ENCODE assay signal across 1 fruit fly cellular context in the genomic region with DNA sequence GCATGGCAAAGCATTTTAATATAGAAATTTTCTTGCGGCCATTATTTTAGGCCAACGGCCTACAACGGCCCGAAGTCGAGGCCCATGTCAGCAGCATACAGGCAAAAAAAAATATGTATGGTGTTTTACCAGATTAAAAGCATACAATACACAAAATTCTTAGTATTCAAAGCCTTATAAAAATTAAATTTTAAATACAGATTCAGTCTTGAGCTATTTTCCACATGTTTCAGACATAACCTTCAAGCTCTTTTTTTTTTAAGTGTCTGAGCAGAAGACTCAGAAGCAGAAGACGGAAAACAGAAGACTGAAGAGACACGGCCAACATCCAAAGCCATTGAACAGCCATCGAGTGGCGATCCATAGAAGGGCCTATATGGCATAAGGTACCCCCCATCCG.
TF ChIP-seq lines count a peak whose summit lies in the region.

No protein-coding gene starts in this region.

TF ChIP-seq in whole organism, embryonic, 481 proteins besides CTCF, POLR2A, EP300 and RAD21 (continued from another document):
- TF ChIP-seq fu2 (GFP tag; optimal IDR thresholded peaks at IDR 0.05; lab: Kevin White, UChicago) (no peak), Side (GFP tag; optimal IDR thresholded peaks at IDR 0.05; lab: Kevin White, UChicago) (no peak), Dip3 (GFP tag; optimal IDR thresholded peaks at IDR 0.05; lab: Kevin White, UChicago) (no peak), gt (GFP tag; IDR thresholded peaks at IDR 0.05; lab: Robert Waterston, UW) (no peak), sna (GFP tag; IDR thresholded peaks at IDR 0.05; lab: Robert Waterston, UW; ENCODE audit: partially characterized antibody) (no peak), ERR (GFP tag; optimal IDR thresholded peaks at IDR 0.05; lab: Kevin White, UChicago) (no peak), CG18599 (GFP tag; optimal IDR thresholded peaks at IDR 0.05; lab: Kevin White, UChicago) (peak; percentile 20), CG4404 (GFP tag; IDR thresholded peaks at IDR 0.05; lab: Robert Waterston, UW) (no peak), E2f2 (GFP tag; IDR thresholded peaks at IDR 0.05; lab: Robert Waterston, UW) (no peak), Hsf (GFP tag; optimal IDR thresholded peaks at IDR 0.05; lab: Kevin White, UChicago) (peak; percentile 6), oc (tag; optimal IDR thresholded peaks at IDR 0.05; lab: Kevin White, UChicago) (no peak), Nf-YA (GFP tag; IDR thresholded peaks at IDR 0.05; lab: Robert Waterston, UW) (no peak), CG2129 (GFP tag; IDR thresholded peaks at IDR 0.05; lab: Robert Waterston, UW; ENCODE audit: partially characterized antibody) (no peak), D19A (tag; optimal IDR thresholded peaks at IDR 0.05; lab: Kevin White, UChicago) (peak; percentile 32), Blimp-1 (GFP tag; optimal IDR thresholded peaks at IDR 0.05; lab: Kevin White, UChicago) (peak; percentile 67), CG32532 (GFP tag; IDR thresholded peaks at IDR 0.05; lab: Robert Waterston, UW) (no peak), CG14014 (GFP tag; IDR thresholded peaks at IDR 0.05; lab: Robert Waterston, UW) (no peak), CG9727 (GFP tag; optimal IDR thresholded peaks at IDR 0.05; lab: Kevin White, UChicago) (peak; percentile 43), CG32772 (GFP tag; IDR thresholded peaks at IDR 0.05; lab: Robert Waterston, UW) (peak; percentile 23; the same call in 1 of the 2 replicates), CG34422 (GFP tag; IDR thresholded peaks at IDR 0.05; lab: Robert Waterston, UW) (peak; percentile 34; the same call in 1 of the 3 replicates), shn (GFP tag; optimal IDR thresholded peaks at IDR 0.05; lab: Kevin White, UChicago) (no peak), mld (GFP tag; IDR thresholded peaks at IDR 0.05; lab: Robert Waterston, UW; ENCODE audit: partially characterized antibody) (no peak), tin (GFP tag; optimal IDR thresholded peaks at IDR 0.05; lab: Kevin White, UChicago) (peak; percentile 45), CG16779 (GFP tag; IDR thresholded peaks at IDR 0.05; lab: Robert Waterston, UW) (no peak), Xbp1 (GFP tag; optimal IDR thresholded peaks at IDR 0.05; lab: Kevin White, UChicago) (peak; percentile 22), Lpt (GFP tag; optimal IDR thresholded peaks at IDR 0.05; lab: Kevin White, UChicago) (no peak), sug (tag; optimal IDR thresholded peaks at IDR 0.05; lab: Kevin White, UChicago) (no peak), C15 (GFP tag; IDR thresholded peaks at IDR 0.05; lab: Robert Waterston, UW) (no peak), CG18262 (tag; optimal IDR thresholded peaks at IDR 0.05; lab: Kevin White, UChicago) (peak; percentile 62), her (GFP tag; optimal IDR thresholded peaks at IDR 0.05; lab: Kevin White, UChicago) (no peak), CG2116 (GFP tag; optimal IDR thresholded peaks at IDR 0.05; lab: Kevin White, UChicago) (no peak), chinmo (GFP tag; IDR thresholded peaks at IDR 0.05; lab: Robert Waterston, UW; ENCODE audit: partially characterized antibody) (no peak), dysf (GFP tag; IDR thresholded peaks at IDR 0.05; lab: Robert Waterston, UW) (peak; percentile 42; the same call in 2 of the 3 replicates), wek (GFP tag; optimal IDR thresholded peaks at IDR 0.05; lab: Kevin White, UChicago) (no peak), br (optimal IDR thresholded peaks at IDR 0.05; lab: Kevin White, UChicago) (no peak), CG13296 (GFP tag; optimal IDR thresholded peaks at IDR 0.05; lab: Kevin White, UChicago) (no peak), CG17385 (GFP tag; optimal IDR thresholded peaks at IDR 0.05; lab: Kevin White, UChicago) (peak; percentile 28), CG16863 (GFP tag; optimal IDR thresholded peaks at IDR 0.05; lab: Kevin White, UChicago) (peak; percentile 30), Sry-δ (GFP tag; optimal IDR thresholded peaks at IDR 0.05; lab: Kevin White, UChicago) (no peak), B-H2 (GFP tag; optimal IDR thresholded peaks at IDR 0.05; lab: Kevin White, UChicago) (no peak), CG7786 (GFP tag; optimal IDR thresholded peaks at IDR 0.05; lab: Kevin White, UChicago) (peak; percentile 16), Eip74EF (GFP tag; optimal IDR thresholded peaks at IDR 0.05; lab: Kevin White, UChicago) (no peak), kay (GFP tag; optimal IDR thresholded peaks at IDR 0.05; lab: Kevin White, UChicago) (no peak), ro (GFP tag; IDR thresholded peaks at IDR 0.05; lab: Robert Waterston, UW) (no peak; the same call in 1 of the 2 replicates), H15 (GFP tag; IDR thresholded peaks at IDR 0.05; lab: Robert Waterston, UW) (no peak), Dad (GFP tag; optimal IDR thresholded peaks at IDR 0.05; lab: Kevin White, UChicago) (no peak), Hr78 (GFP tag; optimal IDR thresholded peaks at IDR 0.05; lab: Kevin White, UChicago) (no peak), HLHmδ (GFP tag; optimal IDR thresholded peaks at IDR 0.05; lab: Kevin White, UChicago) (no peak), Spps (tag; optimal IDR thresholded peaks at IDR 0.05; lab: Kevin White, UChicago) (peak; percentile 32), D (optimal IDR thresholded peaks at IDR 0.05; lab: Kevin White, UChicago) (no peak), D (GFP tag; optimal IDR thresholded peaks at IDR 0.05; lab: Kevin White, UChicago) (peak; percentile 55), pzg (GFP tag; optimal IDR thresholded peaks at IDR 0.05; lab: Kevin White, UChicago) (no peak), nom (GFP tag; optimal IDR thresholded peaks at IDR 0.05; lab: Kevin White, UChicago) (no peak), pfk (GFP tag; optimal IDR thresholded peaks at IDR 0.05; lab: Kevin White, UChicago) (no peak), H2.0 (GFP tag; IDR thresholded peaks at IDR 0.05; lab: Robert Waterston, UW) (no peak), amos (GFP tag; IDR thresholded peaks at IDR 0.05; lab: Robert Waterston, UW; ENCODE audit: partially characterized antibody) (no peak), TFAM (GFP tag; optimal IDR thresholded peaks at IDR 0.05; lab: Kevin White, UChicago) (no peak), Sin3A (optimal IDR thresholded peaks at IDR 0.05; lab: Kevin White, UChicago) (no peak), CG9797 (GFP tag; optimal IDR thresholded peaks at IDR 0.05; lab: Kevin White, UChicago) (no peak), HLH3B (GFP tag; IDR thresholded peaks at IDR 0.05; lab: Robert Waterston, UW) (peak; percentile 37; the same call in 1 of the 2 replicates), sisA (GFP tag; IDR thresholded peaks at IDR 0.05; lab: Robert Waterston, UW) (peak; percentile 28; the same call in 1 of the 2 replicates), exex (tag; optimal IDR thresholded peaks at IDR 0.05; lab: Kevin White, UChicago) (no peak), CG7556 (GFP tag; optimal IDR thresholded peaks at IDR 0.05; lab: Kevin White, UChicago) (peak; percentile 27), Ets97D (GFP tag; optimal IDR thresholded peaks at IDR 0.05; lab: Kevin White, UChicago) (no peak), CG13287 (GFP tag; IDR thresholded peaks at IDR 0.05; lab: Robert Waterston, UW; ENCODE audit: partially characterized antibody) (no peak), Kr (GFP tag; optimal IDR thresholded peaks at IDR 0.05; lab: Kevin White, UChicago) (no peak), lmd (GFP tag; IDR thresholded peaks at IDR 0.05; lab: Robert Waterston, UW) (peak; percentile 37; the same call in 1 of the 2 replicates), CG9876 (GFP tag; optimal IDR thresholded peaks at IDR 0.05; lab: Kevin White, UChicago) (no peak), pros (GFP tag; optimal IDR thresholded peaks at IDR 0.05; lab: Kevin White, UChicago) (no peak), CG7839 (tag; optimal IDR thresholded peaks at IDR 0.05; lab: Kevin White, UChicago) (peak; percentile 61), CG10979 (tag; optimal IDR thresholded peaks at IDR 0.05; lab: Kevin White, UChicago) (peak; percentile 79), grn (GFP tag; optimal IDR thresholded peaks at IDR 0.05; lab: Kevin White, UChicago) (no peak), Sox100B (GFP tag; optimal IDR thresholded peaks at IDR 0.05; lab: Kevin White, UChicago) (peak; percentile 33), trh (GFP tag; optimal IDR thresholded peaks at IDR 0.05; lab: Kevin White, UChicago) (no peak), pnt (GFP tag; optimal IDR thresholded peaks at IDR 0.05; lab: Kevin White, UChicago) (peak; percentile 22), prd (optimal IDR thresholded peaks at IDR 0.05; lab: Kevin White, UChicago) (no peak), prd (GFP tag; IDR thresholded peaks at IDR 0.05; lab: Robert Waterston, UW) (peak; percentile 69; the same call in 2 of the 3 replicates), ato (GFP tag; IDR thresholded peaks at IDR 0.05; lab: Robert Waterston, UW; ENCODE audit: partially characterized antibody) (no peak), CG13624 (GFP tag; optimal IDR thresholded peaks at IDR 0.05; lab: Kevin White, UChicago) (no peak), fd96Cb (tag; optimal IDR thresholded peaks at IDR 0.05; lab: Kevin White, UChicago) (peak; percentile 58), Ada2b (GFP tag; IDR thresholded peaks at IDR 0.05; lab: Robert Waterston, UW) (0 out of 2 replicates have a peak, but pooled peaks have one; percentile 19), CG1602 (GFP tag; optimal IDR thresholded peaks at IDR 0.05; lab: Kevin White, UChicago) (peak; percentile 8), CG7372 (GFP tag; IDR thresholded peaks at IDR 0.05; lab: Robert Waterston, UW) (no peak), Fer1 (GFP tag; optimal IDR thresholded peaks at IDR 0.05; lab: Kevin White, UChicago) (no peak), ase (GFP tag; IDR thresholded peaks at IDR 0.05; lab: Robert Waterston, UW) (no peak), Antp (GFP tag; optimal IDR thresholded peaks at IDR 0.05; lab: Kevin White, UChicago) (peak; percentile 1), cg (GFP tag; optimal IDR thresholded peaks at IDR 0.05; lab: Kevin White, UChicago) (no peak), pan (optimal IDR thresholded peaks at IDR 0.05; lab: Kevin White, UChicago) (no peak), pan (GFP tag; optimal IDR thresholded peaks at IDR 0.05 in 1 of 2, IDR thresholded peaks at IDR 0.05 in 1 of 2) (peak in 1 of 2 experiments; percentile 20), CG2678 (tag; optimal IDR thresholded peaks at IDR 0.05; lab: Kevin White, UChicago) (peak; percentile 61), zfh1 (GFP tag; IDR thresholded peaks at IDR 0.05; lab: Robert Waterston, UW) (peak; percentile 64; the same call in 1 of the 3 replicates), ap (GFP tag; IDR thresholded peaks at IDR 0.05; lab: Robert Waterston, UW) (no peak), CG18476 (GFP tag; optimal IDR thresholded peaks at IDR 0.05; lab: Kevin White, UChicago) (peak; percentile 7), p53 (GFP tag; optimal IDR thresholded peaks at IDR 0.05; lab: Kevin White, UChicago) (no peak), CG17328 (GFP tag; IDR thresholded peaks at IDR 0.05; lab: Robert Waterston, UW) (peak; percentile 41), Hr51 (GFP tag; optimal IDR thresholded peaks at IDR 0.05; lab: Kevin White, UChicago) (peak in 1 of 2 experiments; percentile 6), ind (GFP tag; optimal IDR thresholded peaks at IDR 0.05; lab: Kevin White, UChicago) (peak; percentile 17), dpn (GFP tag; optimal IDR thresholded peaks at IDR 0.05; lab: Kevin White, UChicago) (no peak), Dref (GFP tag; IDR thresholded peaks at IDR 0.05; lab: Robert Waterston, UW) (no peak), Max (GFP tag; optimal IDR thresholded peaks at IDR 0.05; lab: Kevin White, UChicago) (no peak), gro (GFP tag; optimal IDR thresholded peaks at IDR 0.05; lab: Kevin White, UChicago) (no peak), CG13424 (tag; optimal IDR thresholded peaks at IDR 0.05; lab: Kevin White, UChicago) (peak; percentile 50), NC2β (GFP tag; optimal IDR thresholded peaks at IDR 0.05; lab: Kevin White, UChicago) (no peak), CG8359 (GFP tag; optimal IDR thresholded peaks at IDR 0.05; lab: Kevin White, UChicago; ENCODE audit: borderline replicate concordance) (no peak), CG17568 (GFP tag; optimal IDR thresholded peaks at IDR 0.05; lab: Kevin White, UChicago) (no peak), gfzf (GFP tag; optimal IDR thresholded peaks at IDR 0.05; lab: Kevin White, UChicago) (no peak), CG2712 (tag; optimal IDR thresholded peaks at IDR 0.05; lab: Kevin White, UChicago) (peak; percentile 63), ttk (GFP tag; IDR thresholded peaks at IDR 0.05; lab: Robert Waterston, UW) (peak; percentile 32; the same call in 1 of the 2 replicates), fru (optimal IDR thresholded peaks at IDR 0.05; lab: Kevin White, UChicago) (no peak), NK7.1 (GFP tag; optimal IDR thresholded peaks at IDR 0.05; lab: Kevin White, UChicago) (no peak), sqz (GFP tag; optimal IDR thresholded peaks at IDR 0.05; lab: Kevin White, UChicago) (no peak), Doc2 (GFP tag; IDR thresholded peaks at IDR 0.05; lab: Robert Waterston, UW) (no peak), Optix (GFP tag; IDR thresholded peaks at IDR 0.05; lab: Robert Waterston, UW) (no peak)
